Worm (Caenorhabditis elegans) whole organism, midembryonic: ENCODE data around the gene osm-10.

Experiments
- cog-1 ChIP-seq: sonication (generic microtip); optimal IDR thresholded peaks from 2 replicates; lab custom pipeline; 2016; ENCODE audit warnings: missing genetic modification characterization, missing compliant biosample characterization
- tab-1 ChIP-seq: fragments of 200-800 bp; sonication (Bioruptor generic); IDR thresholded peaks from 2 replicates; pipeline ENCODE4 v1.3.6; 2022; ENCODE audit warnings: missing genetic modification characterization, missing compliant biosample characterization

- TF ChIP-seq tab-1 (GFP tag; lab: Robert Waterston, UW) (no peak), cog-1 (tag; lab: Kevin White, UChicago) (no peak)
Observed at ce11 chrIII:7229687-7230086, 13.4 kb upstream of the osm-10 start, which contains the start of gene R151.8.
